Worm (Caenorhabditis elegans) whole organism, L2 larva: ENCODE results near the gene clh-3.

Source experiments
- C34F6.9 ChIP-seq: fragments of 150-350 bp; optimal IDR thresholded peaks from 2 replicates; lab custom pipeline; 2014; ENCODE audit warnings: missing biosample characterization, missing genetic modification characterization
- F13H6.1 ChIP-seq: sonication (generic microtip); optimal IDR thresholded peaks from 2 replicates; lab custom pipeline; 2016; ENCODE audit warnings: missing genetic modification characterization, missing compliant biosample characterization
- R02D3.7 ChIP-seq: fragments of 150-350 bp; optimal IDR thresholded peaks from 2 replicates; lab custom pipeline; 2014; ENCODE audit warnings: missing biosample characterization, missing genetic modification characterization
- Y55F3AM.14 ChIP-seq: fragments of 200-800 bp; sonication (Bioruptor generic); optimal IDR thresholded peaks from 2 replicates; lab custom pipeline; 2018; ENCODE audit warnings: mild to moderate bottlenecking, missing genetic modification characterization, missing compliant biosample characterization
- ZK546.5 ChIP-seq: sonication (generic microtip); optimal IDR thresholded peaks from 2 replicates; lab custom pipeline; 2017; ENCODE audit warnings: missing biosample characterization, missing genetic modification characterization
- alr-1 ChIP-seq: fragments of 150-350 bp; optimal IDR thresholded peaks from 2 replicates; lab custom pipeline; 2014; ENCODE audit warnings: missing biosample characterization, missing genetic modification characterization
- aly-2 ChIP-seq: fragments of 150-350 bp; optimal IDR thresholded peaks from 2 replicates; lab custom pipeline; 2014; ENCODE audit warnings: missing biosample characterization, missing genetic modification characterization
- blmp-1 ChIP-seq: sonication (generic microtip); optimal IDR thresholded peaks from 2 replicates; lab custom pipeline; 2017; ENCODE audit warnings: missing genetic modification characterization, mild to moderate bottlenecking, missing compliant biosample characterization, antibody characterized with exemption, moderate library complexity; ENCODE audit not compliant: insufficient read depth
- ceh-16 ChIP-seq: fragments of 150-350 bp; optimal IDR thresholded peaks from 2 replicates; lab custom pipeline; 2014; ENCODE audit warnings: missing biosample characterization, missing genetic modification characterization
- ceh-82 ChIP-seq: fragments of 150-350 bp; optimal IDR thresholded peaks from 2 replicates; lab custom pipeline; 2014; ENCODE audit warnings: missing biosample characterization, missing genetic modification characterization
- crh-2 ChIP-seq: sonication (generic microtip); optimal IDR thresholded peaks from 2 replicates; lab custom pipeline; 2017; ENCODE audit warnings: missing biosample characterization, missing genetic modification characterization
- dmd-4 ChIP-seq: sonication (generic microtip); optimal IDR thresholded peaks from 2 replicates; lab custom pipeline; 2017; ENCODE audit warnings: missing biosample characterization, missing genetic modification characterization
- egl-27 ChIP-seq: sonication (generic microtip); optimal IDR thresholded peaks from 3 replicates; lab custom pipeline; 2017; ENCODE audit warnings: missing biosample characterization, missing genetic modification reagents, missing genetic modification characterization
- elt-3 ChIP-seq: sonication (generic microtip); optimal IDR thresholded peaks from 2 replicates; lab custom pipeline; 2017; ENCODE audit warnings: missing biosample characterization, missing genetic modification characterization
- fos-1 ChIP-seq: fragments of 150-350 bp; optimal IDR thresholded peaks from 2 replicates; lab custom pipeline; 2014; ENCODE audit warnings: missing biosample characterization, missing genetic modification characterization
- gmeb-1 ChIP-seq: fragments of 150-350 bp; optimal IDR thresholded peaks from 2 replicates; lab custom pipeline; 2014; ENCODE audit warnings: missing biosample characterization, missing genetic modification characterization
- lin-13 ChIP-seq: fragments of 150-350 bp; optimal IDR thresholded peaks from 2 replicates; lab custom pipeline; 2014; ENCODE audit warnings: missing biosample characterization, missing genetic modification reagents, missing genetic modification characterization
- lin-39 ChIP-seq: fragments of 150-350 bp; optimal IDR thresholded peaks from 2 replicates; lab custom pipeline; 2014; ENCODE audit warnings: missing biosample characterization, missing genetic modification reagents, missing genetic modification characterization
- lsy-2 ChIP-seq, 2 experiments: fragments of 150-350 bp in 1 of 2; sonication (generic microtip) in 1 of 2; optimal IDR thresholded peaks; 2 replicates each; lab custom pipeline; 2014 to 2017; ENCODE audit warnings: missing biosample characterization in 2 of 2, missing genetic modification characterization in 2 of 2
- mab-5 ChIP-seq: fragments of 150-350 bp; optimal IDR thresholded peaks from 2 replicates; lab custom pipeline; 2014; ENCODE audit warnings: missing biosample characterization, missing genetic modification characterization
- mbf-1 ChIP-seq: sonication (generic microtip); optimal IDR thresholded peaks from 2 replicates; lab custom pipeline; 2017; ENCODE audit warnings: missing biosample characterization, missing genetic modification characterization
- mdl-1 ChIP-seq, 2 experiments: fragments of 150-350 bp in 1 of 2; sonication (generic microtip) in 1 of 2; optimal IDR thresholded peaks; 2 replicates each; lab custom pipeline; 2017; ENCODE audit warnings: missing biosample characterization in 2 of 2, missing genetic modification characterization in 2 of 2
- nhr-11 ChIP-seq: fragments of 150-350 bp; optimal IDR thresholded peaks from 2 replicates; lab custom pipeline; 2014; ENCODE audit warnings: missing biosample characterization, missing genetic modification characterization
- nhr-12 ChIP-seq: fragments of 150-350 bp; optimal IDR thresholded peaks from 2 replicates; lab custom pipeline; 2014; ENCODE audit warnings: missing biosample characterization, missing genetic modification characterization
- nhr-129 ChIP-seq: fragments of 150-350 bp; optimal IDR thresholded peaks from 2 replicates; lab custom pipeline; 2014; ENCODE audit warnings: missing biosample characterization, missing genetic modification characterization
- nhr-21 ChIP-seq: fragments of 150-350 bp; optimal IDR thresholded peaks from 2 replicates; lab custom pipeline; 2014; ENCODE audit warnings: missing biosample characterization, missing genetic modification characterization
- nhr-23 ChIP-seq: fragments of 150-350 bp; optimal IDR thresholded peaks from 2 replicates; lab custom pipeline; 2014; ENCODE audit warnings: missing biosample characterization, missing genetic modification reagents, missing genetic modification characterization
- nhr-237 ChIP-seq: fragments of 150-350 bp; optimal IDR thresholded peaks from 2 replicates; lab custom pipeline; 2014; ENCODE audit warnings: missing biosample characterization, missing genetic modification characterization
- nhr-25 ChIP-seq: fragments of 150-350 bp; sonication (generic microtip); optimal IDR thresholded peaks from 3 replicates; lab custom pipeline; 2014; ENCODE audit warnings: missing biosample characterization, missing genetic modification characterization
- peb-1 ChIP-seq: fragments of 150-350 bp; optimal IDR thresholded peaks from 2 replicates; lab custom pipeline; 2014; ENCODE audit warnings: missing biosample characterization, missing genetic modification characterization
- sem-4 ChIP-seq: fragments of 150-350 bp; optimal IDR thresholded peaks from 2 replicates; lab custom pipeline; 2014; ENCODE audit warnings: missing biosample characterization, missing genetic modification reagents, missing genetic modification characterization
- skn-1 ChIP-seq: sonication (generic microtip); optimal IDR thresholded peaks from 2 replicates; lab custom pipeline; 2017; ENCODE audit warnings: missing biosample characterization, missing genetic modification characterization
- sma-3 ChIP-seq: sonication (generic microtip); optimal IDR thresholded peaks from 2 replicates; lab custom pipeline; 2016; ENCODE audit warnings: missing genetic modification reagents, missing genetic modification characterization, missing compliant biosample characterization
- sma-9 ChIP-seq, 2 experiments: fragments of 150-350 bp in 1 of 2; sonication (generic microtip) in 1 of 2; optimal IDR thresholded peaks; 2 replicates each; lab custom pipeline; 2014 to 2016; ENCODE audit warnings: missing genetic modification characterization in 2 of 2, mild to moderate bottlenecking in 1 of 2, missing biosample characterization in 1 of 2, missing compliant biosample characterization in 1 of 2, missing genetic modification reagents in 1 of 2, moderate library complexity in 1 of 2
- snpc-4 ChIP-seq: fragments of 150-350 bp; optimal IDR thresholded peaks from 2 replicates; lab custom pipeline; 2014; ENCODE audit warnings: missing biosample characterization, missing genetic modification characterization
- unc-39 ChIP-seq: fragments of 150-350 bp; optimal IDR thresholded peaks from 2 replicates; lab custom pipeline; 2014; ENCODE audit warnings: missing biosample characterization, missing genetic modification characterization
- unc-62 ChIP-seq: fragments of 150-350 bp; optimal IDR thresholded peaks from 2 replicates; lab custom pipeline; 2014; ENCODE audit warnings: missing biosample characterization, missing genetic modification reagents, missing genetic modification characterization
- ztf-1 ChIP-seq: fragments of 200-800 bp; sonication (Bioruptor generic); conservative IDR thresholded peaks from 2 replicates; pipeline ENCODE4 v1.3.6; 2022; ENCODE audit warnings: missing genetic modification characterization, missing compliant biosample characterization
- ztf-4 ChIP-seq: fragments of 150-350 bp; optimal IDR thresholded peaks from 2 replicates; lab custom pipeline; 2014; ENCODE audit warnings: missing biosample characterization, missing genetic modification characterization

The clh-3 gene

DNA sequence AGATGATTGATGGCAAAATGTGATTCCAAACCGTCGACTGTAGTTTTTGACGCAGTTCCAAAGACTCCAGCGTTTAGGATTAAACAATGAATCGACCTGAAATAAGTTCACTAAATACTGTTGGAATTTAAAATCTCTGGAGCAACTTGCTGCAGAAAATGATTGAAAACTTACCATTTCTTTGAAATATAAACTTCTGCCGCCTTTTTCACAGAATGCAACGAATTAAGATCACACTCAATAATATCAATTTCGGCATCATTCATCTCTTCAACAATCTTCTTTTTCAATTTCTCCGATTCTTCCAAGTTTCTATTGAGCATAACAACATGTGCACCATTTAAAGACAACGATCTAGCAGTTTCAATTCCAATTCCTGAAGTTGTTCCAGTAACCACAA lies 18.1 kb downstream of the clh-3 start:
- TF ChIP-seq sma-9 (GFP tag; optimal IDR thresholded peaks at IDR 0.05; lab: Kevin White, UChicago) (no peak), sma-9 (tag; optimal IDR thresholded peaks at IDR 0.05; lab: Kevin White, UChicago) (no peak), ztf-1 (GFP tag; lab: Robert Waterston, UW) (no peak), F13H6.1 (tag; lab: Kevin White, UChicago) (no peak)

DNA sequence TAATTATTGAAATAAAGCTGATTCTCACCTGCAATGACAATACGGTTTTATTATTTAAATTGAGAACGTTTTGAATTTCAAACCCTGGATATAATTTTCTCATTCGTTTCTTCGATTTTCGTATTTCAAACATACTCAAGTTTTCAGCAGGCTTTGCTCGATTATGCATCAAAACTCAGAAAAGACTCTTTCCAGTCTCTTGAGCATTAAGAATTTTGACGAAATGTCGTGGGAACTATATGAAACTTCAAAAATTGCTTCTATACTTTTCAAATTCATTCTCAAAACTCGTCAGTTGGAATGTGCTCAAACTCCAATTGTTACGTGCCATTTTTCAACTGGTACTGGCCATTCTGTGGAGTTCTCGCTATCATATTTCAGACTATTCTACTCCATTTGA lies 20.3 kb downstream of the clh-3 start, which contains the start of gene srd-59:
Gene srd-59 (plus strand): TSS at position 301 of the 400 bp plus-strand sequence.
- no peak for TF ChIP-seq egl-27 (tag; lab: Kevin White, UChicago)
- TF ChIP-seq nhr-12 = no peak
- no peak for TF ChIP-seq ceh-16
- no peak for TF ChIP-seq lin-39 (tag; lab: Kevin White, UChicago)
- no peak for TF ChIP-seq mdl-1 (tag; optimal IDR thresholded peaks at IDR 0.05; lab: Kevin White, UChicago)
- no peak for TF ChIP-seq sem-4 (tag; lab: Kevin White, UChicago)
- no peak for TF ChIP-seq gmeb-1 (tag; lab: Kevin White, UChicago)
- no peak for TF ChIP-seq peb-1 (tag; lab: Kevin White, UChicago)
- TF ChIP-seq nhr-237 (tag; lab: Kevin White, UChicago) = no peak

DNA sequence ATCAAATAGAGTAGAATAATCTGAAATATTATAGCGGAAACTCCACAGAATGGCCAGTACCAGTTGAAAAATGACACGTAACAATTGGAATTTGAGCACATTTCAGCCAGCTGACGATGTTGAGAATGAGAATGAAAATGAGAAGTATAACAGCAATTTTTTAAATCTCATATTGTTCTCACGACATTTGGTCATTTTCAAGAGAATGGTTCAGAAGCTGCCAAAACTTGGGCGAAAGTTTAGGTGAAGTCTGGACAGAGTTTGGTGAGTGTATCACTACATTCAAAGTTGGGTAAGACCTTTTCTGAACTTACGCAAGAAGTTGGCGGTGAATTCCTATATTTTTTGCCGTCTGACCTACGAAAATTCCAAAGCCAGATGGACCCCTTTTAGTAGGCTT lies 20.8 kb downstream of the clh-3 start, which contains the start of gene srd-58:
Gene srd-58 (minus strand): TSS at position 101 of the 400 bp plus-strand sequence.
- no peak for TF ChIP-seq snpc-4 (tag; lab: Kevin White, UChicago)
- TF ChIP-seq mdl-1 (tag; optimal IDR thresholded peaks at IDR 0.05; lab: Kevin White, UChicago) = no peak
- no peak for TF ChIP-seq R02D3.7 (tag; lab: Kevin White, UChicago)
- no peak for TF ChIP-seq sma-9 (GFP tag; optimal IDR thresholded peaks at IDR 0.05; lab: Kevin White, UChicago)
- no peak for TF ChIP-seq sma-9 (tag; optimal IDR thresholded peaks at IDR 0.05; lab: Kevin White, UChicago)
- no peak for TF ChIP-seq Y55F3AM.14
- TF ChIP-seq elt-3 (tag; lab: Kevin White, UChicago) = no peak
- no peak for TF ChIP-seq nhr-21 (tag; lab: Kevin White, UChicago)
- TF ChIP-seq fos-1 (tag; lab: Kevin White, UChicago) = no peak
- no peak for TF ChIP-seq ztf-4 (tag; lab: Kevin White, UChicago)
- TF ChIP-seq C34F6.9 (tag; lab: Kevin White, UChicago) = no peak
- no peak for TF ChIP-seq lin-39 (tag; lab: Kevin White, UChicago)
- TF ChIP-seq nhr-25 = no peak
- no peak for TF ChIP-seq nhr-11

DNA sequence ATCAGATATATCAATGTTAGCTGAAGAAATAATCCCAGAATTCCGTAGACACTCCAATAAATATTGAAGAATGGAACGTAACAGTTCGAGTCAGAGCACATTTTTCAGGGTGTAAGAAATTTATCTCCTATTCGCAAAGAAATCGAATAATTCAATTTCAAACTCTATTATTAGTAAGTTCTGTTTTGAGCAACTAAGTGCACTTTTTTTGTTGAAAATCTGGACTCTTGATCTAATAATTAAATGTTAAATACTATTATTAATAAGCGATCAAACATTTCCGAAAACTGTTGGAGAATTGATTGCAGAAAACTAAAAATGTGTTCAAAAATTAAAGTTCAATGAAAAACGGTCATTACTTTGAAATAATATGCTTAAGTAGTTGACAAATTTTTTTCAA lies 22.6 kb downstream of the clh-3 start, which contains the start of gene srd-56:
Gene srd-56 (minus strand): TSS at position 101 of the 400 bp plus-strand sequence.
- no peak for TF ChIP-seq nhr-12
- TF ChIP-seq mdl-1 (tag; optimal IDR thresholded peaks at IDR 0.05; lab: Kevin White, UChicago) = no peak
- TF ChIP-seq R02D3.7 (tag; lab: Kevin White, UChicago) = no peak
- no peak for TF ChIP-seq aly-2 (tag; lab: Kevin White, UChicago)
- TF ChIP-seq dmd-4 (tag; lab: Kevin White, UChicago) = no peak
- TF ChIP-seq ztf-1 (GFP tag; lab: Robert Waterston, UW) = no peak
- TF ChIP-seq nhr-237 (tag; lab: Kevin White, UChicago) = no peak
- no peak for TF ChIP-seq lin-13
- TF ChIP-seq nhr-129 (tag; lab: Kevin White, UChicago) = no peak
- no peak for TF ChIP-seq mab-5 (tag; lab: Kevin White, UChicago)
- TF ChIP-seq ceh-16 = no peak
- no peak for TF ChIP-seq alr-1
- TF ChIP-seq fos-1 (tag; lab: Kevin White, UChicago) = no peak
- no peak for TF ChIP-seq skn-1 (tag; lab: Kevin White, UChicago)
- no peak for TF ChIP-seq blmp-1 (tag; lab: Kevin White, UChicago)
- TF ChIP-seq ceh-82 (tag; lab: Kevin White, UChicago) = no peak
- no peak for TF ChIP-seq crh-2
- TF ChIP-seq ZK546.5 = no peak
- TF ChIP-seq sma-3 (GFP tag; lab: Kevin White, UChicago) = no peak
- no peak for TF ChIP-seq peb-1 (tag; lab: Kevin White, UChicago)

DNA sequence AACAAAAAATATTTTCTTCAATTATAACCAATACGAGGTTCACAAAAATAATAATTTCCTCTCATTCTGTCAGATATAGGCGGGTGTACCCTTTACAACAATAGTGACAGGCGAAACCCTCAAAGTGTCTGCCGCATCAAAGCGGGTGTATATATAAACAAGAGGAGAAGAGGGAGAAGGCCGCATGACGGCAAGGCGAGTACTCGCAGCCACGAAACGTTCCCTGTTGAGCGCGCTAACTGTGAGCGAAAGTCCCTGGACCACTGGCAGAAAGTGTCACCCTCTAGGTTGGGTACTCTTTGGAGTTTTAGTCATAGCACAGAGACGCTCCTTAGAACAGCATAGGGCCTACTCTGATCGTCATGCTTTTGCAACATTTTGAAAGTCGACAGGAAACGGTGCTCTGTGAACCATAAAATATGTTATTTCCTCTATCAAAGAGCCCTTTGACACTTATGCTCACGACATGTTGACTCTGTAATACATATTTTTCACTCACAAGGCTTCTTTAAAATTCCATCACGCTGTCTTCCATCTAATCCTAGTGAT lies 25.6 kb downstream of the clh-3 start, which contains the start of gene pcrg-1:
Gene pcrg-1 (plus strand): TSS at position 499 of the 549 bp plus-strand sequence.
- peak; percentile 86 for TF ChIP-seq sma-3 (GFP tag; lab: Kevin White, UChicago)
- TF ChIP-seq nhr-12 = no peak
- TF ChIP-seq unc-62 (GFP tag; lab: Kevin White, UChicago) = no peak
- TF ChIP-seq mdl-1 (tag; optimal IDR thresholded peaks at IDR 0.05; lab: Kevin White, UChicago) = peak in 1 of 2 experiments; percentile 8
- TF ChIP-seq peb-1 (tag; lab: Kevin White, UChicago) = no peak
- no peak for TF ChIP-seq ceh-82 (tag; lab: Kevin White, UChicago)
- TF ChIP-seq snpc-4 (tag; lab: Kevin White, UChicago) = peak; percentile 99
- TF ChIP-seq lin-13 = peak; percentile 67
- TF ChIP-seq nhr-25 = no peak
- TF ChIP-seq dmd-4 (tag; lab: Kevin White, UChicago) = no peak
- peak; percentile 75 for TF ChIP-seq ztf-4 (tag; lab: Kevin White, UChicago)
- TF ChIP-seq nhr-21 (tag; lab: Kevin White, UChicago) = peak; percentile 78
- TF ChIP-seq C34F6.9 (tag; lab: Kevin White, UChicago) = peak; percentile 64
- TF ChIP-seq elt-3 (tag; lab: Kevin White, UChicago) = no peak
- no peak for TF ChIP-seq ceh-16
- peak; percentile 76 for TF ChIP-seq nhr-129 (tag; lab: Kevin White, UChicago)
- TF ChIP-seq aly-2 (tag; lab: Kevin White, UChicago) = no peak
- no peak for TF ChIP-seq mbf-1 (tag; lab: Kevin White, UChicago)
- no peak for TF ChIP-seq unc-39 (tag; lab: Kevin White, UChicago)
- no peak for TF ChIP-seq lin-39 (tag; lab: Kevin White, UChicago)
- TF ChIP-seq nhr-23 (tag; lab: Kevin White, UChicago) = no peak
- TF ChIP-seq nhr-11 = no peak
- TF ChIP-seq crh-2 = peak; percentile 44
- TF ChIP-seq lsy-2 (tag; optimal IDR thresholded peaks at IDR 0.05; lab: Kevin White, UChicago) = peak; percentile 55 to 79
- TF ChIP-seq fos-1 (tag; lab: Kevin White, UChicago) = peak; percentile 15
- TF ChIP-seq Y55F3AM.14 = peak; percentile 87
- peak; percentile 94 for TF ChIP-seq sma-9 (GFP tag; optimal IDR thresholded peaks at IDR 0.05; lab: Kevin White, UChicago)
- no peak for TF ChIP-seq sma-9 (tag; optimal IDR thresholded peaks at IDR 0.05; lab: Kevin White, UChicago)
